ENCODE assay signal across 2 worm cellular contexts in genomic region chrX:14231987-14232386, ce11.
TF ChIP-seq lines count a peak whose summit lies in the region.

No protein-coding gene starts in this region.

TF ChIP-seq in whole organism, L4 larva, 104 proteins besides CTCF, POLR2A, EP300 and RAD21:
- TF ChIP-seq Y5F2A.4 (GFP tag; optimal IDR thresholded peaks at IDR 0.05; lab: Kevin White, UChicago) (no peak), daf-12 (tag; optimal IDR thresholded peaks at IDR 0.05; lab: Kevin White, UChicago) (no peak), lsy-2 (tag; optimal IDR thresholded peaks at IDR 0.05; lab: Kevin White, UChicago) (no peak), T26A8.4 (GFP tag; IDR thresholded peaks at IDR 0.05; lab: Robert Waterston, UW) (no peak), vab-7 (GFP tag; IDR thresholded peaks at IDR 0.05; lab: Robert Waterston, UW) (no peak), unc-62 (GFP tag; optimal IDR thresholded peaks at IDR 0.05 in 1 of 2; lab: Kevin White, UChicago) (peak in 1 of 2 experiments; percentile 3), unc-62 (tag; optimal IDR thresholded peaks at IDR 0.05; lab: Kevin White, UChicago) (no peak), dmd-8 (GFP tag; IDR thresholded peaks at IDR 0.05; lab: Robert Waterston, UW) (no peak), fos-1 (tag; optimal IDR thresholded peaks at IDR 0.05; lab: Kevin White, UChicago) (no peak), rbr-2 (tag; optimal IDR thresholded peaks at IDR 0.05; lab: Kevin White, UChicago) (no peak), lin-38 (GFP tag; IDR thresholded peaks at IDR 0.05; lab: Robert Waterston, UW) (no peak), hlh-11 (tag; optimal IDR thresholded peaks at IDR 0.05; lab: Kevin White, UChicago) (no peak), sdz-12 (GFP tag; optimal IDR thresholded peaks at IDR 0.05; lab: Kevin White, UChicago) (no peak), zfp-3 (GFP tag; conservative IDR thresholded peaks at IDR 0.05; lab: Robert Waterston, UW) (no peak), nhr-77 (tag; optimal IDR thresholded peaks at IDR 0.05; lab: Kevin White, UChicago) (no peak), set-16 (GFP tag; IDR thresholded peaks at IDR 0.05; lab: Robert Waterston, UW) (peak; percentile 65; the same call in 1 of the 2 replicates), nhr-237 (tag; optimal IDR thresholded peaks at IDR 0.05; lab: Kevin White, UChicago) (no peak), F49E8.2 (tag; optimal IDR thresholded peaks at IDR 0.05; lab: Kevin White, UChicago; ENCODE audit: borderline replicate concordance) (no peak), aha-1 (tag; lab: Kevin White, UChicago) (peak; percentile 93), fkh-10 (GFP tag; optimal IDR thresholded peaks at IDR 0.05; lab: Kevin White, UChicago) (no peak), nhr-6 (tag; optimal IDR thresholded peaks at IDR 0.05; lab: Kevin White, UChicago) (no peak), pqm-1 (tag; optimal IDR thresholded peaks at IDR 0.05; lab: Kevin White, UChicago) (no peak), ztf-7 (tag; optimal IDR thresholded peaks at IDR 0.05; lab: Kevin White, UChicago) (no peak), nhr-42 (GFP tag; IDR thresholded peaks at IDR 0.05; lab: Robert Waterston, UW) (no peak)

TF ChIP-seq in whole organism, young adult, 124 proteins besides CTCF, POLR2A, EP300 and RAD21:
- no peak for TF ChIP-seq tbp1 (GFP tag; optimal IDR thresholded peaks at IDR 0.05; lab: Kevin White, UChicago)
- no peak for TF ChIP-seq nfyb-1 (GFP tag; IDR thresholded peaks at IDR 0.05; lab: Robert Waterston, UW)
- peak; percentile 45 for TF ChIP-seq snpc-4 (GFP tag; optimal IDR thresholded peaks at IDR 0.05; lab: Kevin White, UChicago)
- peak in 2 of 4 experiments; percentile 59 to 77 for TF ChIP-seq snpc-4 (tag; optimal IDR thresholded peaks at IDR 0.05; lab: Kevin White, UChicago)
- TF ChIP-seq dox-1 (GFP tag; IDR thresholded peaks at IDR 0.05; lab: Robert Waterston, UW) = 0 out of 2 replicates have a peak, but pooled peaks have one; percentile 25

Comparison
In these comparisons a context has a peak if more than half of its experiments do, and no peak if none do; other contexts are left out.
1. Of the 7 proteins assayed by ChIP-seq in both whole organism, young adult and whole organism, L4 larva: peak only in whole organism, young adult: snpc-4; only in whole organism, L4 larva: none; in both: none; in neither: 5; mixed calls (peak in some experiments, not most) for 1.